Fruit fly (Drosophila melanogaster): Measurements from ENCODE around the gene CG33557.

- TF ChIP-seq Sin3A (optimal IDR thresholded peaks at IDR 0.05) (no peak), psq (optimal IDR thresholded peaks at IDR 0.05) (no peak), Myc (optimal IDR thresholded peaks at IDR 0.05) (no peak), insv (optimal IDR thresholded peaks at IDR 0.05) (no peak), h (optimal IDR thresholded peaks at IDR 0.05) (no peak), ttk (optimal IDR thresholded peaks at IDR 0.05) (no peak)
Observed at dm6 chrX:10009794-10010614, 994 bp downstream of the CG33557 start, which contains the start of gene Dna2.
